Fruit fly (Drosophila melanogaster) whole organism, embryonic: Measurements from ENCODE around the gene LManIV.
A peak's percentile ranks its signal among the peaks of the same experiment; 100 is the strongest.

Source experiments
- ATbp ChIP-seq: fragments of 200-800 bp; sonication (Bioruptor generic); optimal IDR thresholded peaks from 2 replicates; lab custom pipeline; 2017; ENCODE audit warnings: missing biosample characterization, mild to moderate bottlenecking, missing genetic modification characterization, missing genetic modification reagents
- Atf3 ChIP-seq: fragments of 200-800 bp; sonication (Bioruptor generic); optimal IDR thresholded peaks from 3 replicates; lab custom pipeline; 2016; ENCODE audit warnings: missing biosample characterization, missing genetic modification characterization
- BEAF-32 ChIP-seq: fragments of 200-800 bp; sonication (Bioruptor generic); optimal IDR thresholded peaks from 3 replicates; lab custom pipeline; 2017; ENCODE audit warnings: missing biosample characterization, missing genetic modification characterization, mild to moderate bottlenecking, moderate library complexity, missing genetic modification reagents
- CG10209 ChIP-seq: fragments of 200-800 bp; sonication (Bioruptor generic); optimal IDR thresholded peaks from 3 replicates; lab custom pipeline; 2017; ENCODE audit warnings: missing biosample characterization, mild to moderate bottlenecking, missing genetic modification characterization, missing genetic modification reagents
- CG13123 ChIP-seq: fragments of 200-800 bp; sonication (Bioruptor generic); optimal IDR thresholded peaks from 2 replicates; lab custom pipeline; 2016; ENCODE audit warnings: missing biosample characterization, missing genetic modification characterization
- CG15514 ChIP-seq: fragments of 200-800 bp; sonication (Bioruptor generic); optimal IDR thresholded peaks from 3 replicates; lab custom pipeline; 2017; ENCODE audit warnings: missing biosample characterization, missing genetic modification characterization, mild to moderate bottlenecking, moderate library complexity, missing genetic modification reagents
- CG2875 ChIP-seq: fragments of 200-800 bp; sonication (Bioruptor generic); optimal IDR thresholded peaks from 2 replicates; lab custom pipeline; 2017; ENCODE audit warnings: missing biosample characterization, mild to moderate bottlenecking, missing genetic modification characterization, missing genetic modification reagents
- CG30020 ChIP-seq: fragments of 200-800 bp; optimal IDR thresholded peaks from 2 replicates; lab custom pipeline; 2019; ENCODE audit warnings: missing biosample characterization, mild to moderate bottlenecking, missing genetic modification characterization, moderate library complexity
- CG3281 ChIP-seq: fragments of 200-800 bp; sonication (Bioruptor generic); optimal IDR thresholded peaks from 3 replicates; lab custom pipeline; 2017; ENCODE audit warnings: missing biosample characterization, mild to moderate bottlenecking, missing genetic modification characterization
- CG34224 ChIP-seq: fragments of 200-800 bp; sonication (Bioruptor generic); IDR thresholded peaks from 3 replicates; pipeline ENCODE4 v1.3.6; 2022; ENCODE audit warnings: missing biosample characterization, missing genetic modification characterization; ENCODE audit not compliant: partially characterized antibody
- CG3847 ChIP-seq: fragments of 200-800 bp; sonication (Bioruptor generic); IDR thresholded peaks from 2 replicates; pipeline ENCODE4 v1.3.6; 2022; ENCODE audit warnings: missing biosample characterization, missing genetic modification characterization
- CG5245 ChIP-seq: fragments of 200-800 bp; sonication (Bioruptor generic); optimal IDR thresholded peaks from 3 replicates; lab custom pipeline; 2016; ENCODE audit warnings: missing biosample characterization, missing genetic modification characterization
- CG8281 ChIP-seq: fragments of 200-800 bp; sonication (Bioruptor generic); optimal IDR thresholded peaks from 2 replicates; lab custom pipeline; 2018; ENCODE audit warnings: missing biosample characterization, mild to moderate bottlenecking, missing genetic modification characterization, moderate library complexity
- CG8765 ChIP-seq: fragments of 200-800 bp; sonication (Bioruptor generic); IDR thresholded peaks from 2 replicates; pipeline ENCODE4 v1.3.6; 2022; ENCODE audit warnings: missing biosample characterization, missing genetic modification characterization
- CG9727 ChIP-seq: fragments of 200-800 bp; sonication (Bioruptor generic); optimal IDR thresholded peaks from 3 replicates; lab custom pipeline; 2017; ENCODE audit warnings: missing biosample characterization, mild to moderate bottlenecking, missing genetic modification characterization
- CTCF ChIP-seq: fragments of 200-800 bp; sonication (Bioruptor generic); optimal IDR thresholded peaks from 2 replicates; lab custom pipeline; 2017; ENCODE audit warnings: missing biosample characterization, mild to moderate bottlenecking, missing genetic modification characterization, moderate library complexity
- Drgx ChIP-seq: fragments of 200-800 bp; sonication (Bioruptor generic); IDR thresholded peaks from 2 replicates; pipeline ENCODE4 v1.3.6; 2022; ENCODE audit warnings: missing biosample characterization, missing genetic modification characterization
- HLHmδ ChIP-seq: fragments of 200-800 bp; sonication (Bioruptor generic); optimal IDR thresholded peaks from 2 replicates; lab custom pipeline; 2018; ENCODE audit warnings: missing biosample characterization, mild to moderate bottlenecking, missing genetic modification characterization, moderate library complexity
- HmgD ChIP-seq: fragments of 200-800 bp; sonication (Bioruptor generic); optimal IDR thresholded peaks from 3 replicates; lab custom pipeline; 2016; ENCODE audit warnings: missing biosample characterization, missing genetic modification characterization
- Lhr ChIP-seq: fragments of 200-800 bp; sonication (Bioruptor generic); optimal IDR thresholded peaks from 3 replicates; lab custom pipeline; 2017; ENCODE audit warnings: mild to moderate bottlenecking, missing biosample characterization, missing genetic modification reagents, missing genetic modification characterization
- Scr ChIP-seq: fragments of 200-800 bp; sonication (Bioruptor generic); IDR thresholded peaks from 2 replicates; pipeline ENCODE4 v1.3.6; 2022; ENCODE audit warnings: missing biosample characterization, missing genetic modification characterization; ENCODE audit not compliant: partially characterized antibody
- Sry-β ChIP-seq: fragments of 200-800 bp; sonication (Bioruptor generic); optimal IDR thresholded peaks from 2 replicates; lab custom pipeline; 2018; ENCODE audit warnings: missing biosample characterization, mild to moderate bottlenecking, missing genetic modification characterization, moderate library complexity
- Tbp ChIP-seq: fragments of >200 bp; optimal IDR thresholded peaks from 2 replicates; lab custom pipeline; 2018; ENCODE audit warnings: missing biosample characterization, missing genetic modification characterization
- Vsx1 ChIP-seq: fragments of 200-800 bp; sonication (Bioruptor generic); optimal IDR thresholded peaks from 2 replicates; lab custom pipeline; 2017; ENCODE audit warnings: missing biosample characterization, mild to moderate bottlenecking, missing genetic modification characterization, missing genetic modification reagents
- al ChIP-seq: fragments of 200-800 bp; sonication (Bioruptor generic); IDR thresholded peaks from 2 replicates; pipeline ENCODE4 v1.3.6; 2022; ENCODE audit warnings: missing biosample characterization, missing genetic modification characterization
- bsh ChIP-seq, 2 experiments: fragments of 200-800 bp; sonication (Bioruptor generic); optimal IDR thresholded peaks; 2 replicates each; lab custom pipeline; 2017 to 2018; ENCODE audit warnings: mild to moderate bottlenecking in 2 of 2, missing biosample characterization in 2 of 2, missing genetic modification characterization in 2 of 2, moderate library complexity in 1 of 2
- chif ChIP-seq, 2 experiments: fragments of 200-800 bp; sonication (Bioruptor generic); optimal IDR thresholded peaks; 3 replicates each; lab custom pipeline; 2016; ENCODE audit warnings: missing biosample characterization in 2 of 2, missing genetic modification characterization in 2 of 2
- dimm ChIP-seq: fragments of 200-800 bp; sonication (Bioruptor generic); IDR thresholded peaks from 2 replicates; pipeline ENCODE4 v1.3.6; 2022; ENCODE audit warnings: missing biosample characterization, missing genetic modification characterization
- ftz-f1 ChIP-seq: fragments of 200-800 bp; sonication (Bioruptor generic); optimal IDR thresholded peaks from 2 replicates; lab custom pipeline; 2016; ENCODE audit warnings: missing biosample characterization, missing genetic modification characterization
- gem ChIP-seq: fragments of 200-800 bp; sonication (Bioruptor generic); optimal IDR thresholded peaks from 2 replicates; lab custom pipeline; 2019; ENCODE audit warnings: missing biosample characterization, mild to moderate bottlenecking, missing genetic modification characterization, moderate library complexity
- gfzf ChIP-seq: fragments of 200-800 bp; sonication (Bioruptor generic); optimal IDR thresholded peaks from 2 replicates; lab custom pipeline; 2016; ENCODE audit warnings: missing biosample characterization, mild to moderate bottlenecking, missing genetic modification characterization, moderate library complexity
- hbn ChIP-seq: fragments of 200-800 bp; sonication (Bioruptor generic); IDR thresholded peaks from 2 replicates; pipeline ENCODE4 v1.3.6; 2022; ENCODE audit warnings: missing biosample characterization, missing genetic modification characterization; ENCODE audit not compliant: partially characterized antibody
- hkb ChIP-seq, 2 experiments: fragments of 200-800 bp in 1 of 2; fragments of >200 bp in 1 of 2; sonication (Bioruptor generic) in 1 of 2; IDR thresholded peaks in 1 of 2; optimal IDR thresholded peaks in 1 of 2; 2 replicates each; pipeline versions ENCODE4 v1.3.6 to Lab custom; 2017 to 2022; ENCODE audit warnings: missing biosample characterization in 1 of 2, missing genetic modification characterization in 1 of 2
- insv ChIP-seq, 2 experiments: fragments of 200-800 bp; sonication (Bioruptor generic); optimal IDR thresholded peaks; 3 replicates each; lab custom pipeline; 2016 to 2018; ENCODE audit warnings: missing biosample characterization in 2 of 2, missing genetic modification characterization in 2 of 2
- jumu ChIP-seq: fragments of 200-800 bp; sonication (Bioruptor generic); optimal IDR thresholded peaks from 3 replicates; lab custom pipeline; 2016; ENCODE audit warnings: missing biosample characterization, missing genetic modification characterization
- klu ChIP-seq: fragments of 200-800 bp; sonication (Bioruptor generic); IDR thresholded peaks from 2 replicates; pipeline ENCODE4 v1.3.6; 2022; ENCODE audit warnings: missing biosample characterization, missing genetic modification characterization
- nau ChIP-seq: fragments of 200-800 bp; sonication (Bioruptor generic); optimal IDR thresholded peaks from 3 replicates; lab custom pipeline; 2017; ENCODE audit warnings: missing biosample characterization, mild to moderate bottlenecking, missing genetic modification characterization, missing genetic modification reagents
- nerfin-2 ChIP-seq: fragments of 200-800 bp; sonication (Bioruptor generic); IDR thresholded peaks from 2 replicates; pipeline ENCODE4 v1.3.6; 2022; ENCODE audit warnings: missing biosample characterization, missing genetic modification characterization; ENCODE audit not compliant: partially characterized antibody
- oc ChIP-seq: fragments of 200-800 bp; sonication (Bioruptor generic); optimal IDR thresholded peaks from 2 replicates; lab custom pipeline; 2018; ENCODE audit warnings: missing biosample characterization, mild to moderate bottlenecking, missing genetic modification characterization, moderate library complexity
- odd ChIP-seq: fragments of 200-800 bp; sonication (Bioruptor generic); optimal IDR thresholded peaks from 2 replicates; lab custom pipeline; 2017; ENCODE audit warnings: missing biosample characterization, mild to moderate bottlenecking, missing genetic modification characterization
- pan ChIP-seq, 4 experiments: fragments of >200 bp in 3 of 4; fragments of 200-800 bp in 1 of 4; sonication (Bioruptor generic) in 1 of 4; optimal IDR thresholded peaks in 3 of 4; IDR thresholded peaks in 1 of 4; 2 replicates each; pipeline versions ENCODE4 v1.3.6 to Lab custom; 2017 to 2022; ENCODE audit warnings: missing biosample characterization in 2 of 4, missing genetic modification characterization in 2 of 4, mixed read lengths in 1 of 4
- schlank ChIP-seq: fragments of 200-800 bp; sonication (Bioruptor generic); optimal IDR thresholded peaks from 2 replicates; lab custom pipeline; 2018; ENCODE audit warnings: missing biosample characterization, mild to moderate bottlenecking, missing genetic modification characterization
- shn ChIP-seq: fragments of 200-800 bp; sonication (Bioruptor generic); optimal IDR thresholded peaks from 3 replicates; lab custom pipeline; 2016; ENCODE audit warnings: missing biosample characterization, missing genetic modification characterization
- sna ChIP-seq: fragments of 200-800 bp; sonication (Bioruptor generic); IDR thresholded peaks from 2 replicates; pipeline ENCODE4 v1.3.6; 2022; ENCODE audit warnings: missing biosample characterization, missing genetic modification characterization; ENCODE audit not compliant: partially characterized antibody
- tap ChIP-seq: fragments of 200-800 bp; optimal IDR thresholded peaks from 3 replicates; lab custom pipeline; 2019; ENCODE audit warnings: missing biosample characterization, mild to moderate bottlenecking, missing genetic modification characterization, moderate library complexity
- usp ChIP-seq: fragments of >200 bp; optimal IDR thresholded peaks from 2 replicates; lab custom pipeline; 2017; ENCODE audit warnings: missing biosample characterization, missing genetic modification characterization

LManIV gene

dm6 chr2L:8740757-8741278 lies 31.3 kb downstream of the LManIV start (continued):
- TF ChIP-seq Lhr (peak; percentile 54), CG3847 (peak; percentile 76), BEAF-32 (GFP tag; lab: Kevin White, UChicago) (peak; percentile 3), CG15514 (peak; percentile 18), dimm (no peak), nerfin-2 (GFP tag; lab: Robert Waterston, UW) (no peak), CTCF (GFP tag; lab: Kevin White, UChicago) (peak; percentile 77)

dm6 chr2L:8739984-8740756 lies 32.0 kb downstream of the LManIV start, which contains the start of gene raw:
raw (minus strand) TSS chr2L:8740660.
- TF ChIP-seq hbn (GFP tag; lab: Robert Waterston, UW) (no peak), CG30020 (tag; lab: Kevin White, UChicago) (no peak), Scr (GFP tag; lab: Robert Waterston, UW) (no peak), gem (tag; lab: Kevin White, UChicago) (no peak), chif (GFP tag; optimal IDR thresholded peaks at IDR 0.05; lab: Kevin White, UChicago) (no peak), CG9727 (GFP tag; lab: Kevin White, UChicago) (no peak), odd (GFP tag; lab: Kevin White, UChicago) (no peak), al (GFP tag; lab: Robert Waterston, UW) (no peak), CG5245 (GFP tag; lab: Kevin White, UChicago) (no peak), pan (optimal IDR thresholded peaks at IDR 0.05; lab: Kevin White, UChicago) (no peak), pan (GFP tag; optimal IDR thresholded peaks at IDR 0.05 in 1 of 2, IDR thresholded peaks at IDR 0.05 in 1 of 2) (no peak), Tbp (GFP tag; lab: Kevin White, UChicago) (no peak), CG10209 (GFP tag; lab: Kevin White, UChicago) (no peak), sna (GFP tag; lab: Robert Waterston, UW) (0 out of 2 replicates have a peak, but pooled peaks have one; percentile 36), CG2875 (no peak), HLHmδ (GFP tag; lab: Kevin White, UChicago) (no peak), CG3281 (GFP tag; lab: Kevin White, UChicago) (peak; percentile 12), insv (GFP tag; optimal IDR thresholded peaks at IDR 0.05; lab: Kevin White, UChicago) (no peak), klu (GFP tag; lab: Robert Waterston, UW) (no peak), Drgx (GFP tag; lab: Robert Waterston, UW) (no peak), nau (peak; percentile 27), hkb (optimal IDR thresholded peaks at IDR 0.05; lab: Kevin White, UChicago) (no peak), hkb (GFP tag; IDR thresholded peaks at IDR 0.05; lab: Robert Waterston, UW) (peak; percentile 40; the same call in 1 of the 2 replicates), tap (tag; lab: Kevin White, UChicago) (no peak), usp (GFP tag; lab: Kevin White, UChicago) (no peak), bsh (GFP tag; optimal IDR thresholded peaks at IDR 0.05; lab: Kevin White, UChicago) (no peak), shn (GFP tag; lab: Kevin White, UChicago) (no peak), oc (no peak), schlank (no peak), CG8281 (tag; lab: Kevin White, UChicago) (no peak), ftz-f1 (no peak), ATbp (peak; percentile 24), jumu (GFP tag; lab: Kevin White, UChicago) (no peak), CG8765 (no peak), Atf3 (peak; percentile 86), CG13123 (no peak), HmgD (GFP tag; lab: Kevin White, UChicago) (peak; percentile 14), Sry-β (GFP tag; lab: Kevin White, UChicago) (no peak), CG34224 (GFP tag; lab: Robert Waterston, UW) (0 out of 3 replicates have a peak, but pooled peaks have one; percentile 37), gfzf (GFP tag; lab: Kevin White, UChicago) (peak; percentile 63), Vsx1 (GFP tag; lab: Kevin White, UChicago) (peak; percentile 48)
